Worm (Caenorhabditis elegans): ENCODE measurements around the gene Y46H3C.5.

The Y46H3C.5 gene

ce11 chrV:1725353-1725752 lies 33.1 kb upstream of the Y46H3C.5 start, which contains the start of gene sri-27:
sri-27 (plus strand) TSS chrV:1725653.
- no peak for TF ChIP-seq lim-6 (tag; optimal IDR thresholded peaks at IDR 0.05)
- TF ChIP-seq ceh-19 (GFP tag; optimal IDR thresholded peaks at IDR 0.05): no peak
- no peak for TF ChIP-seq ceh-2 (tag; optimal IDR thresholded peaks at IDR 0.05)
- TF ChIP-seq ahr-1 (tag; optimal IDR thresholded peaks at IDR 0.05): no peak
- no peak for TF ChIP-seq unc-55 (GFP tag; optimal IDR thresholded peaks at IDR 0.05)
- TF ChIP-seq Y22D7AL.16 (tag; optimal IDR thresholded peaks at IDR 0.05): no peak

ce11 chrV:1721966-1722365 lies 29.7 kb upstream of the Y46H3C.5 start, which contains the start of gene srw-101:
srw-101 (plus strand) TSS chrV:1722266.
- no peak for TF ChIP-seq hlh-8 (tag; optimal IDR thresholded peaks at IDR 0.05)
- TF ChIP-seq ceh-31 (tag; optimal IDR thresholded peaks at IDR 0.05): no peak
- TF ChIP-seq ceh-22 (tag; optimal IDR thresholded peaks at IDR 0.05): no peak

- TF ChIP-seq ttx-3 (tag; optimal IDR thresholded peaks at IDR 0.05) (no peak), ceh-34 (tag; optimal IDR thresholded peaks at IDR 0.05) (no peak), fkh-6 (tag; optimal IDR thresholded peaks at IDR 0.05) (no peak), ceh-14 (tag; optimal IDR thresholded peaks at IDR 0.05) (no peak), unc-55 (GFP tag; optimal IDR thresholded peaks at IDR 0.05) (no peak), sdc-2 (tag; optimal IDR thresholded peaks at IDR 0.05) (no peak), pqm-1 (tag; optimal IDR thresholded peaks at IDR 0.05) (no peak), hlh-8 (tag; optimal IDR thresholded peaks at IDR 0.05) (no peak), pros-1 (tag; optimal IDR thresholded peaks at IDR 0.05) (no peak), elt-4 (tag; optimal IDR thresholded peaks at IDR 0.05) (no peak)
Measured at ce11 chrV:1719927-1720326, 27.6 kb upstream of the Y46H3C.5 start, which contains the start of gene srw-102. srw-102 (plus strand) TSS chrV:1720227.

- TF ChIP-seq ceh-24 (tag; optimal IDR thresholded peaks at IDR 0.05) (no peak), ceh-22 (tag; optimal IDR thresholded peaks at IDR 0.05) (no peak), syd-9 (tag; optimal IDR thresholded peaks at IDR 0.05) (no peak), zip-5 (tag; optimal IDR thresholded peaks at IDR 0.05) (no peak), fkh-6 (tag; optimal IDR thresholded peaks at IDR 0.05) (no peak), fkh-10 (GFP tag; optimal IDR thresholded peaks at IDR 0.05) (no peak), ets-4 (tag; optimal IDR thresholded peaks at IDR 0.05) (no peak), unc-86 (tag; optimal IDR thresholded peaks at IDR 0.05) (no peak), pag-3 (tag; optimal IDR thresholded peaks at IDR 0.05; ENCODE audit: borderline replicate concordance) (no peak)
Measured at ce11 chrV:1718232-1718631, 25.9 kb upstream of the Y46H3C.5 start.

- TF ChIP-seq ama-1 (optimal IDR thresholded peaks at IDR 0.05) (no peak), nhr-11 (tag; optimal IDR thresholded peaks at IDR 0.05) (no peak), rnt-1 (tag; optimal IDR thresholded peaks at IDR 0.05) (no peak), sox-4 (tag; optimal IDR thresholded peaks at IDR 0.05) (no peak), ceh-18 (tag; optimal IDR thresholded peaks at IDR 0.05) (no peak), lin-11 (tag; optimal IDR thresholded peaks at IDR 0.05) (no peak), pag-3 (tag; optimal IDR thresholded peaks at IDR 0.05; ENCODE audit: borderline replicate concordance) (no peak), ahr-1 (tag; optimal IDR thresholded peaks at IDR 0.05) (no peak), F13H6.1 (tag; optimal IDR thresholded peaks at IDR 0.05) (no peak), C08G9.2 (tag; optimal IDR thresholded peaks at IDR 0.05) (no peak)
Measured at ce11 chrV:1716892-1717291, 24.6 kb upstream of the Y46H3C.5 start, which contains the start of gene srw-103. srw-103 (plus strand) TSS chrV:1717192.

- TF ChIP-seq ceh-45 (GFP tag; IDR thresholded peaks at IDR 0.05): 0 out of 2 replicates have a peak, but pooled peaks have one; percentile 67
Measured at ce11 chrV:1713761-1714160, 21.5 kb upstream of the Y46H3C.5 start.
